Fruit fly (Drosophila melanogaster) whole organism, embryonic: ENCODE measurements around the gene Wdr33.

Experiments used
- ATbp ChIP-seq: fragments of 200-800 bp; sonication (Bioruptor generic); optimal IDR thresholded peaks from 2 replicates; lab custom pipeline; 2017; ENCODE audit warnings: missing biosample characterization, mild to moderate bottlenecking, missing genetic modification characterization, missing genetic modification reagents
- Awh ChIP-seq: fragments of 200-800 bp; sonication (Bioruptor generic); IDR thresholded peaks from 2 replicates; pipeline ENCODE4, ENCODE4 v1.3.6; 2022; ENCODE audit warnings: missing biosample characterization, missing genetic modification characterization
- Blimp-1 ChIP-seq: fragments of 200-800 bp; sonication (Bioruptor generic); optimal IDR thresholded peaks from 3 replicates; lab custom pipeline; 2018; ENCODE audit warnings: missing biosample characterization, missing genetic modification characterization, mild to moderate bottlenecking, moderate library complexity, missing genetic modification reagents
- CG10959 ChIP-seq: fragments of 200-800 bp; sonication (Bioruptor generic); IDR thresholded peaks from 2 replicates; pipeline ENCODE4 v1.3.6; 2022; ENCODE audit warnings: missing biosample characterization, missing genetic modification characterization
- CG11504 ChIP-seq: fragments of 200-800 bp; sonication (Bioruptor generic); optimal IDR thresholded peaks from 3 replicates; lab custom pipeline; 2019; ENCODE audit warnings: missing biosample characterization, mild to moderate bottlenecking, missing genetic modification characterization, moderate library complexity
- CG13287 ChIP-seq: fragments of 200-800 bp; sonication (Bioruptor generic); IDR thresholded peaks from 2 replicates; pipeline ENCODE4 v1.3.6; 2022; ENCODE audit warnings: missing biosample characterization, missing genetic modification characterization; ENCODE audit not compliant: partially characterized antibody
- CG14710 ChIP-seq: fragments of 200-800 bp; sonication (Bioruptor generic); optimal IDR thresholded peaks from 3 replicates; lab custom pipeline; 2019; ENCODE audit warnings: missing biosample characterization, mild to moderate bottlenecking, missing genetic modification characterization, moderate library complexity
- CG1602 ChIP-seq: fragments of 200-800 bp; sonication (Bioruptor generic); optimal IDR thresholded peaks from 3 replicates; lab custom pipeline; 2016; ENCODE audit warnings: missing biosample characterization, missing genetic modification characterization
- CG18599 ChIP-seq: fragments of 200-800 bp; sonication (Bioruptor generic); optimal IDR thresholded peaks from 3 replicates; lab custom pipeline; 2017; ENCODE audit warnings: missing biosample characterization, missing genetic modification characterization, mild to moderate bottlenecking, moderate library complexity, missing genetic modification reagents
- CG42726 ChIP-seq: fragments of 200-800 bp; sonication (Bioruptor generic); IDR thresholded peaks from 2 replicates; pipeline ENCODE4 v1.3.6; 2022; ENCODE audit warnings: missing biosample characterization, missing genetic modification characterization; ENCODE audit not compliant: partially characterized antibody
- CG4328 ChIP-seq: fragments of 200-800 bp; sonication (Bioruptor generic); optimal IDR thresholded peaks from 3 replicates; lab custom pipeline; 2017; ENCODE audit warnings: missing biosample characterization, missing genetic modification reagents, missing genetic modification characterization
- CG43689 ChIP-seq: fragments of 200-800 bp; sonication (Bioruptor generic); IDR thresholded peaks from 2 replicates; pipeline ENCODE4 v1.3.6; 2022; ENCODE audit warnings: missing biosample characterization, missing genetic modification characterization
- CG4424 ChIP-seq: fragments of 200-800 bp; sonication (Bioruptor generic); optimal IDR thresholded peaks from 3 replicates; lab custom pipeline; 2016; ENCODE audit warnings: missing biosample characterization, missing genetic modification characterization
- CG5180 ChIP-seq: fragments of 200-800 bp; sonication (Bioruptor generic); optimal IDR thresholded peaks from 3 replicates; lab custom pipeline; 2017; ENCODE audit warnings: missing biosample characterization, missing genetic modification characterization, mild to moderate bottlenecking, moderate library complexity, missing genetic modification reagents
- CG6254 ChIP-seq: fragments of 200-800 bp; sonication (Bioruptor generic); optimal IDR thresholded peaks from 3 replicates; lab custom pipeline; 2017; ENCODE audit warnings: mild to moderate bottlenecking, missing biosample characterization, missing genetic modification reagents, missing genetic modification characterization
- CG6654 ChIP-seq: fragments of 200-800 bp; sonication (Bioruptor generic); optimal IDR thresholded peaks from 2 replicates; lab custom pipeline; 2017; ENCODE audit warnings: missing biosample characterization, mild to moderate bottlenecking, missing genetic modification characterization
- CG7839 ChIP-seq: fragments of 200-800 bp; sonication (Bioruptor generic); optimal IDR thresholded peaks from 3 replicates; lab custom pipeline; 2018; ENCODE audit warnings: missing biosample characterization, mild to moderate bottlenecking, missing genetic modification characterization, moderate library complexity
- CG8944 ChIP-seq: fragments of 200-800 bp; sonication (Bioruptor generic); optimal IDR thresholded peaks from 3 replicates; lab custom pipeline; 2016; ENCODE audit warnings: missing biosample characterization, missing genetic modification characterization
- CrebB ChIP-seq: fragments of 200-800 bp; sonication (Bioruptor generic); optimal IDR thresholded peaks from 3 replicates; lab custom pipeline; 2018; ENCODE audit warnings: missing biosample characterization, mild to moderate bottlenecking, missing genetic modification characterization
- D19B ChIP-seq: fragments of 200-800 bp; sonication (Bioruptor generic); optimal IDR thresholded peaks from 2 replicates; lab custom pipeline; 2017; ENCODE audit warnings: missing biosample characterization, mild to moderate bottlenecking, missing genetic modification characterization
- Dip3 ChIP-seq: fragments of 200-800 bp; sonication (Bioruptor generic); optimal IDR thresholded peaks from 3 replicates; lab custom pipeline; 2016; ENCODE audit warnings: missing biosample characterization, missing genetic modification characterization
- Dref ChIP-seq: fragments of 200-800 bp; sonication (Bioruptor generic); IDR thresholded peaks from 2 replicates; pipeline ENCODE4 v1.3.6; 2022; ENCODE audit warnings: missing biosample characterization, missing genetic modification characterization
- Drgx ChIP-seq: fragments of 200-800 bp; sonication (Bioruptor generic); IDR thresholded peaks from 2 replicates; pipeline ENCODE4 v1.3.6; 2022; ENCODE audit warnings: missing biosample characterization, missing genetic modification characterization
- Ets65A ChIP-seq: fragments of 200-800 bp; sonication (Bioruptor generic); peaks from one replicate; lab custom pipeline; 2016; ENCODE audit warnings: missing biosample characterization, missing genetic modification characterization
- Ets97D ChIP-seq: fragments of 200-800 bp; sonication (Bioruptor generic); optimal IDR thresholded peaks from 3 replicates; lab custom pipeline; 2016; ENCODE audit warnings: missing biosample characterization, missing genetic modification characterization
- HmgZ ChIP-seq: fragments of 200-800 bp; sonication (Bioruptor generic); optimal IDR thresholded peaks from 2 replicates; lab custom pipeline; 2018; ENCODE audit warnings: missing biosample characterization, mild to moderate bottlenecking, missing genetic modification characterization
- Hr51 ChIP-seq, 2 experiments: fragments of 200-800 bp; sonication (Bioruptor generic); optimal IDR thresholded peaks; 2 replicates in 1 of 2; 3 replicates in 1 of 2; lab custom pipeline; 2016 to 2018; ENCODE audit warnings: missing biosample characterization in 2 of 2, missing genetic modification characterization in 2 of 2, mild to moderate bottlenecking in 1 of 2, moderate library complexity in 1 of 2
- Nf-YC ChIP-seq: fragments of 200-800 bp; optimal IDR thresholded peaks from 3 replicates; lab custom pipeline; 2019; ENCODE audit warnings: missing biosample characterization, mild to moderate bottlenecking, missing genetic modification characterization, moderate library complexity
- PHDP ChIP-seq: fragments of 200-800 bp; sonication (Bioruptor generic); optimal IDR thresholded peaks from 3 replicates; lab custom pipeline; 2018; ENCODE audit warnings: missing biosample characterization, mild to moderate bottlenecking, missing genetic modification characterization, moderate library complexity
- Xbp1 ChIP-seq: fragments of 200-800 bp; sonication (Bioruptor generic); optimal IDR thresholded peaks from 3 replicates; lab custom pipeline; 2016; ENCODE audit warnings: missing biosample characterization, mild to moderate bottlenecking, missing genetic modification characterization
- br ChIP-seq: fragments of >200 bp; optimal IDR thresholded peaks from 2 replicates; lab custom pipeline; 2017
- bsh ChIP-seq, 2 experiments: fragments of 200-800 bp; sonication (Bioruptor generic); optimal IDR thresholded peaks; 2 replicates each; lab custom pipeline; 2017 to 2018; ENCODE audit warnings: mild to moderate bottlenecking in 2 of 2, missing biosample characterization in 2 of 2, missing genetic modification characterization in 2 of 2, moderate library complexity in 1 of 2
- cas ChIP-seq: fragments of 200-800 bp; sonication (Bioruptor generic); IDR thresholded peaks from 2 replicates; pipeline ENCODE4 v1.3.6; 2022; ENCODE audit warnings: missing biosample characterization, missing genetic modification characterization
- corto ChIP-seq: fragments of 200-800 bp; sonication (Bioruptor generic); optimal IDR thresholded peaks from 2 replicates; lab custom pipeline; 2016; ENCODE audit warnings: missing biosample characterization, mild to moderate bottlenecking, missing genetic modification characterization, moderate library complexity
- ind ChIP-seq: fragments of 200-800 bp; sonication (Bioruptor generic); optimal IDR thresholded peaks from 3 replicates; lab custom pipeline; 2016; ENCODE audit warnings: missing biosample characterization, missing genetic modification characterization
- org-1 ChIP-seq: fragments of 200-800 bp; sonication (Bioruptor generic); optimal IDR thresholded peaks from 2 replicates; lab custom pipeline; 2017; ENCODE audit warnings: missing biosample characterization, missing genetic modification characterization
- peb ChIP-seq: fragments of 200-800 bp; sonication (Bioruptor generic); IDR thresholded peaks from 2 replicates; pipeline ENCODE4 v1.3.6; 2022; ENCODE audit warnings: missing biosample characterization, missing genetic modification characterization
- pfk ChIP-seq: fragments of 200-800 bp; sonication (Bioruptor generic); optimal IDR thresholded peaks from 2 replicates; lab custom pipeline; 2018; ENCODE audit warnings: missing biosample characterization, mild to moderate bottlenecking, missing genetic modification characterization, moderate library complexity
- pita ChIP-seq: fragments of 200-800 bp; sonication (Bioruptor generic); optimal IDR thresholded peaks from 2 replicates; lab custom pipeline; 2017; ENCODE audit warnings: missing biosample characterization, mild to moderate bottlenecking, missing genetic modification characterization
- pros ChIP-seq: fragments of 200-800 bp; sonication (Bioruptor generic); optimal IDR thresholded peaks from 3 replicates; lab custom pipeline; 2019; ENCODE audit warnings: missing biosample characterization, mild to moderate bottlenecking, missing genetic modification characterization, moderate library complexity
- psq ChIP-seq: fragments of 200-800 bp; sonication (Bioruptor generic); optimal IDR thresholded peaks from 2 replicates; lab custom pipeline; 2017; ENCODE audit warnings: missing biosample characterization, missing genetic modification characterization
- ranshi ChIP-seq: fragments of 200-800 bp; sonication (Bioruptor generic); IDR thresholded peaks from 2 replicates; pipeline ENCODE4 v1.3.6; 2022; ENCODE audit warnings: missing biosample characterization, missing genetic modification characterization
- shn ChIP-seq: fragments of 200-800 bp; sonication (Bioruptor generic); optimal IDR thresholded peaks from 3 replicates; lab custom pipeline; 2016; ENCODE audit warnings: missing biosample characterization, missing genetic modification characterization
- unc-4 ChIP-seq: fragments of 200-800 bp; sonication (Bioruptor generic); IDR thresholded peaks from 2 replicates; pipeline ENCODE4 v1.3.6; 2022; ENCODE audit warnings: missing biosample characterization, missing genetic modification characterization; ENCODE audit not compliant: partially characterized antibody
- zfh1 ChIP-seq: fragments of 200-800 bp; sonication (Bioruptor generic); IDR thresholded peaks from 3 replicates; pipeline ENCODE4 v1.3.6; 2022; ENCODE audit warnings: missing biosample characterization, missing genetic modification characterization

Wdr33 gene

DNA sequence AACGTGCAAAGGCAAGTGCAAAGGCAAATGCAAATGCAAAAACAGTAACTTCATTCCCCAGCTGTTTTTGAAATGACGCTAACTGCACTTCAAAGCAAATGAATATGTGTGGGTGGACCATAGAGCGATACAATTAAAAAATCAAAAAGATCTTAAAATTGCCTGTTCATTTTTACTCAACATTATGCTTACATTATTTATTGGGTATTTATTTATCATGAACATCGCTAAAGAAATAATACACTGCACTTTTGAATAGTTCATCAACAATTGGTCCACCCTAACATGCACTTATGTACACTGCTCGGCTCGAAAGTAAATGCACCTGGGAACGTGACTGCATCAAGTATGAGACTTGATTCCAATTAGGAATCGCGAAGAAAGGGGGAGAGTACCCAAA, 34.0 kb downstream of the Wdr33 start (continued):
- peak; percentile 1 for TF ChIP-seq CG4424 (GFP tag; lab: Kevin White, UChicago)
- TF ChIP-seq Nf-YC (tag; lab: Kevin White, UChicago) = no peak
- no peak for TF ChIP-seq psq (GFP tag; lab: Kevin White, UChicago)
- TF ChIP-seq CrebB (tag; lab: Kevin White, UChicago) = no peak
- TF ChIP-seq org-1 (GFP tag; lab: Kevin White, UChicago) = no peak
- TF ChIP-seq CG43689 (GFP tag; lab: Robert Waterston, UW) = no peak
- peak in 1 of 2 experiments; percentile 10 for TF ChIP-seq bsh (GFP tag; optimal IDR thresholded peaks at IDR 0.05; lab: Kevin White, UChicago)
- no peak for TF ChIP-seq pfk (GFP tag; lab: Kevin White, UChicago)
- no peak for TF ChIP-seq CG42726 (GFP tag; lab: Robert Waterston, UW)
- TF ChIP-seq CG8944 = no peak
- TF ChIP-seq unc-4 (GFP tag; lab: Robert Waterston, UW) = no peak
- TF ChIP-seq Hr51 (GFP tag; optimal IDR thresholded peaks at IDR 0.05; lab: Kevin White, UChicago) = peak in 1 of 2 experiments; percentile 9
- no peak for TF ChIP-seq Dip3 (GFP tag; lab: Kevin White, UChicago)
- 0 out of 2 replicates have a peak, but pooled peaks have one; percentile 9 for TF ChIP-seq Awh (GFP tag; lab: Robert Waterston, UW)
- TF ChIP-seq HmgZ (tag; lab: Kevin White, UChicago) = no peak
- no peak for TF ChIP-seq Ets97D (GFP tag; lab: Kevin White, UChicago)
- no peak for TF ChIP-seq CG5180 (GFP tag; lab: Kevin White, UChicago)
- no peak for TF ChIP-seq pita (GFP tag; lab: Kevin White, UChicago)
- TF ChIP-seq PHDP (tag; lab: Kevin White, UChicago) = no peak
- no peak for TF ChIP-seq CG18599
- TF ChIP-seq CG7839 (tag; lab: Kevin White, UChicago) = no peak
- no peak for TF ChIP-seq Ets65A (GFP tag; lab: Kevin White, UChicago)
- TF ChIP-seq Blimp-1 (GFP tag; lab: Kevin White, UChicago) = peak; percentile 49
- TF ChIP-seq CG6654 (GFP tag; lab: Kevin White, UChicago) = no peak
- TF ChIP-seq CG14710 (tag; lab: Kevin White, UChicago) = no peak
- TF ChIP-seq Dref (GFP tag; lab: Robert Waterston, UW) = no peak
- peak; percentile 83 for TF ChIP-seq Drgx (GFP tag; lab: Robert Waterston, UW)
- no peak for TF ChIP-seq CG4328 (GFP tag; lab: Kevin White, UChicago)
- no peak for TF ChIP-seq D19B
- TF ChIP-seq ranshi (GFP tag; lab: Robert Waterston, UW) = 0 out of 2 replicates have a peak, but pooled peaks have one; percentile 12
- TF ChIP-seq CG13287 (GFP tag; lab: Robert Waterston, UW) = no peak
- TF ChIP-seq CG11504 (tag; lab: Kevin White, UChicago) = peak; percentile 28
- no peak for TF ChIP-seq corto
- no peak for TF ChIP-seq br (lab: Kevin White, UChicago)
- TF ChIP-seq CG6254 = peak; percentile 25
- no peak for TF ChIP-seq cas
- TF ChIP-seq ind (GFP tag; lab: Kevin White, UChicago) = no peak
- TF ChIP-seq peb = no peak
- peak; percentile 5 for TF ChIP-seq ATbp (GFP tag; lab: Kevin White, UChicago)
- TF ChIP-seq pros = no peak
- no peak for TF ChIP-seq Xbp1 (GFP tag; lab: Kevin White, UChicago)
- no peak for TF ChIP-seq CG1602 (GFP tag; lab: Kevin White, UChicago)
- no peak for TF ChIP-seq zfh1 (GFP tag; lab: Robert Waterston, UW)
- TF ChIP-seq shn (GFP tag; lab: Kevin White, UChicago) = no peak
- TF ChIP-seq CG10959 (GFP tag; lab: Robert Waterston, UW) = no peak
